Worm (Caenorhabditis elegans) whole organism, L3 larva: ENCODE measurements around the gene adm-4.

Experiments
- R02D3.7 ChIP-seq: fragments of 150-350 bp; optimal IDR thresholded peaks from 2 replicates; lab custom pipeline; 2014; ENCODE audit warnings: missing biosample characterization, missing genetic modification characterization
- ama-1 ChIP-seq: fragments of 150-350 bp; optimal IDR thresholded peaks from 2 replicates; lab custom pipeline; 2018
- ceh-16 ChIP-seq: sonication (generic microtip); optimal IDR thresholded peaks from 2 replicates; lab custom pipeline; 2017; ENCODE audit warnings: missing biosample characterization, missing genetic modification characterization
- ceh-28 ChIP-seq: fragments of 150-350 bp; optimal IDR thresholded peaks from 2 replicates; lab custom pipeline; 2014; ENCODE audit warnings: missing biosample characterization, missing genetic modification reagents, missing genetic modification characterization
- ceh-9 ChIP-seq: sonication (generic microtip); optimal IDR thresholded peaks from 2 replicates; lab custom pipeline; 2018; ENCODE audit warnings: missing biosample characterization, missing genetic modification characterization
- daf-12 ChIP-seq: fragments of 150-350 bp; optimal IDR thresholded peaks from 2 replicates; lab custom pipeline; 2014; ENCODE audit warnings: missing biosample characterization, missing genetic modification reagents, missing genetic modification characterization
- egl-5 ChIP-seq: fragments of 150-350 bp; optimal IDR thresholded peaks from 2 replicates; lab custom pipeline; 2017; ENCODE audit warnings: missing biosample characterization, missing genetic modification reagents, missing genetic modification characterization, inconsistent platforms
- elt-1 ChIP-seq: fragments of 150-350 bp; optimal IDR thresholded peaks from 2 replicates; lab custom pipeline; 2014; ENCODE audit warnings: missing biosample characterization, missing genetic modification characterization
- elt-2 ChIP-seq: sonication (generic microtip); optimal IDR thresholded peaks from 2 replicates; lab custom pipeline; 2016; ENCODE audit warnings: missing genetic modification reagents, mild to moderate bottlenecking, missing genetic modification characterization, missing compliant biosample characterization
- eor-1 ChIP-seq, 2 experiments: fragments of 150-350 bp; optimal IDR thresholded peaks; 2 replicates each; lab custom pipeline; 2014 to 2018; ENCODE audit warnings: missing biosample characterization in 2 of 2, missing genetic modification characterization in 2 of 2
- fkh-10 ChIP-seq: sonication (generic microtip); optimal IDR thresholded peaks from 2 replicates; lab custom pipeline; 2017; ENCODE audit warnings: missing biosample characterization, missing genetic modification reagents, missing genetic modification characterization
- fos-1 ChIP-seq: fragments of 150-350 bp; optimal IDR thresholded peaks from 2 replicates; lab custom pipeline; 2014; ENCODE audit warnings: missing biosample characterization, missing genetic modification characterization
- lsy-12 ChIP-seq: sonication (generic microtip); optimal IDR thresholded peaks from 2 replicates; lab custom pipeline; 2016; ENCODE audit warnings: mild to moderate bottlenecking, missing genetic modification characterization, missing compliant biosample characterization
- mdl-1 ChIP-seq: fragments of 150-350 bp; optimal IDR thresholded peaks from 2 replicates; lab custom pipeline; 2014; ENCODE audit warnings: missing biosample characterization, missing genetic modification characterization
- mml-1 ChIP-seq: fragments of 150-350 bp; sonication (generic microtip); optimal IDR thresholded peaks from 3 replicates; lab custom pipeline; 2014; ENCODE audit warnings: missing biosample characterization, missing genetic modification characterization
- nfya-1 ChIP-seq: sonication (generic microtip); optimal IDR thresholded peaks from 2 replicates; lab custom pipeline; 2017; ENCODE audit warnings: missing genetic modification characterization, mild to moderate bottlenecking, missing compliant biosample characterization, antibody characterized with exemption, moderate library complexity; ENCODE audit not compliant: insufficient read depth
- nhr-11 ChIP-seq: fragments of 150-350 bp; optimal IDR thresholded peaks from 2 replicates; lab custom pipeline; 2014; ENCODE audit warnings: missing biosample characterization, missing genetic modification characterization
- nhr-12 ChIP-seq: fragments of 150-350 bp; optimal IDR thresholded peaks from 2 replicates; lab custom pipeline; 2014; ENCODE audit warnings: missing biosample characterization, missing genetic modification characterization
- nhr-23 ChIP-seq: fragments of 150-350 bp; optimal IDR thresholded peaks from 2 replicates; lab custom pipeline; 2014; ENCODE audit warnings: missing biosample characterization, missing genetic modification reagents, missing genetic modification characterization
- nhr-237 ChIP-seq: fragments of 150-350 bp; optimal IDR thresholded peaks from 2 replicates; lab custom pipeline; 2014; ENCODE audit warnings: missing biosample characterization, missing genetic modification characterization
- nhr-25 ChIP-seq: sonication (generic microtip); optimal IDR thresholded peaks from 2 replicates; lab custom pipeline; 2017; ENCODE audit warnings: missing biosample characterization, missing genetic modification characterization
- nhr-43 ChIP-seq: sonication (generic microtip); optimal IDR thresholded peaks from 2 replicates; lab custom pipeline; 2016; ENCODE audit warnings: mild to moderate bottlenecking, missing genetic modification characterization, missing compliant biosample characterization; ENCODE audit not compliant: poor library complexity, severe bottlenecking
- nhr-76 ChIP-seq: fragments of 150-350 bp; sonication (generic microtip); optimal IDR thresholded peaks from 5 replicates; lab custom pipeline; 2014; ENCODE audit warnings: missing biosample characterization, missing genetic modification characterization
- nhr-77 ChIP-seq: fragments of 150-350 bp; optimal IDR thresholded peaks from 2 replicates; lab custom pipeline; 2014; ENCODE audit warnings: missing biosample characterization, missing genetic modification characterization
- pha-4 ChIP-seq: fragments of 150-350 bp; optimal IDR thresholded peaks from 2 replicates; lab custom pipeline; 2014; ENCODE audit warnings: missing biosample characterization, missing genetic modification reagents, missing genetic modification characterization
- sea-2 ChIP-seq: fragments of 150-350 bp; sonication (generic microtip); optimal IDR thresholded peaks from 4 replicates; lab custom pipeline; 2014; ENCODE audit warnings: missing biosample characterization, missing genetic modification reagents, missing genetic modification characterization
- skn-1 ChIP-seq: fragments of 150-350 bp; optimal IDR thresholded peaks from 2 replicates; lab custom pipeline; 2014; ENCODE audit warnings: missing biosample characterization, missing genetic modification characterization
- snpc-4 ChIP-seq: fragments of 150-350 bp; optimal IDR thresholded peaks from 2 replicates; lab custom pipeline; 2014; ENCODE audit warnings: missing biosample characterization, missing genetic modification characterization
- unc-39 ChIP-seq: sonication (generic microtip); optimal IDR thresholded peaks from 4 replicates; lab custom pipeline; 2017; ENCODE audit warnings: missing biosample characterization, missing genetic modification characterization
- unc-62 ChIP-seq: fragments of 150-350 bp; sonication (generic microtip); optimal IDR thresholded peaks from 4 replicates; lab custom pipeline; 2014; ENCODE audit warnings: missing biosample characterization, missing genetic modification reagents, missing genetic modification characterization
- ztf-4 ChIP-seq: fragments of 150-350 bp; optimal IDR thresholded peaks from 2 replicates; lab custom pipeline; 2014; ENCODE audit warnings: missing biosample characterization, missing genetic modification characterization

The adm-4 gene

DNA sequence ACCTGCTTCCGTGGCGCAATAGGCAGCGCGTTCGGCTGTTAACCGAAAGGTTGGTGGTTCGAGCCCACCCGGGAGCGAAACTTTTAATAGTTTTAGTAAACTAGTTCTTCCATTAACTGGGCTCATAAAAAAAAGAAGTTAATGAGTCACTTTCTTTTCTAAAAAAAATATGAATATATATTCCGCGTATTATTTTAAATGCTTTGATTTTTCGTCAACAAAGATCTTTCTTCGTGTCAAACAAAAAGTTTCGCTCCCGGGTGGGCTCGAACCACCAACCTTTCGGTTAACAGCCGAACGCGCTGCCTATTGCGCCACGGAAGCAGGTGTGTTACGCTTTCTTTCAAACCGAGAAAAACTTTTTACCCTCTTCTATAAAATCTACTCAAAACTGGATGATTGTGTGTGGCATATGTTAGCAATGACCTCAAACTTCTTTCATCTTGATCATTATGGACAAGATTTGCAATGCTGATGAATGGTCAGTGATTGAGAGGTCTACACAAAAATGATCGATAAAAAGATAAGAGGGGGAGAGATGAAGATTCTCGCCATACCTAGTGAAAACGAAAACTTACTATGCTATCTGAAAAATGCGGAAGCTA is 24.3 kb downstream of the adm-4 start (continued):
- TF ChIP-seq elt-1 (tag; lab: Kevin White, UChicago) = peak; percentile 96
- peak; percentile 33 for TF ChIP-seq nhr-23 (tag; lab: Kevin White, UChicago)
- peak; percentile 26 for TF ChIP-seq nfya-1 (tag; lab: Kevin White, UChicago)
- no peak for TF ChIP-seq unc-39

- TF ChIP-seq ztf-4 (tag; lab: Kevin White, UChicago) (no peak), nhr-11 (no peak), mdl-1 (tag; lab: Kevin White, UChicago) (no peak), ceh-28 (tag; lab: Kevin White, UChicago) (no peak), unc-39 (no peak), ceh-9 (no peak), sea-2 (GFP tag; lab: Kevin White, UChicago) (no peak), ama-1 (lab: Kevin White, UChicago) (no peak), nfya-1 (tag; lab: Kevin White, UChicago) (no peak), mml-1 (tag; lab: Kevin White, UChicago) (no peak), eor-1 (tag; optimal IDR thresholded peaks at IDR 0.05; lab: Kevin White, UChicago) (no peak), nhr-77 (tag; lab: Kevin White, UChicago) (no peak), elt-1 (tag; lab: Kevin White, UChicago) (no peak), snpc-4 (tag; lab: Kevin White, UChicago) (no peak), ceh-16 (tag; lab: Kevin White, UChicago) (no peak)
- TF ChIP-seq, all 47 proteins: peak for 0
Measured at ce11 chrX:7752770-7753169, 45.3 kb downstream of the adm-4 start, which contains the start of gene deg-1. deg-1 (plus strand) TSS chrX:7753070.

DNA sequence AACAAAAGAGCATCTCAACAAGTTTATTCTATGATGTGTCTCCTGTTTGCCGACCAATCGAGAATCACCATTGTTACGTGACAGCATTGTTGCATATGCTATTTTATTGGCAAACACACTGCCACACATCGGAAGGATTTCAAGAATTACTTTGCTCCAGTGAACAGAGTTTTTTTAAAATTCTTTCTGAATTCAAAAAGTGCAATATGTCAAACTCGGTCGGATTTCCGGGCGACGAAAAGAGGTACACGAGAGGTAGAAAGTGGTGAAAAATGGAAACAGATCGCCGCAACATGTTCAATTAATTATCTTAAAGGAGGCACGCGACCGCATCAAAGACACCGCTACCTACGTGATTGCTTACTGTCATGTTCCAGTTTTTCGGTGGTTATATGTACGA is 48.0 kb downstream of the adm-4 start:
- TF ChIP-seq unc-62 = no peak
- TF ChIP-seq skn-1 = no peak
- no peak for TF ChIP-seq R02D3.7 (tag; lab: Kevin White, UChicago)
- no peak for TF ChIP-seq fkh-10 (GFP tag; lab: Kevin White, UChicago)
- no peak for TF ChIP-seq mml-1 (tag; lab: Kevin White, UChicago)
- TF ChIP-seq ceh-16 (tag; lab: Kevin White, UChicago) = no peak
- TF ChIP-seq nhr-237 = no peak
- TF ChIP-seq pha-4 = no peak
- TF ChIP-seq nhr-25 (tag; lab: Kevin White, UChicago) = no peak
- no peak for TF ChIP-seq lsy-12 (tag; lab: Kevin White, UChicago)
- TF ChIP-seq mdl-1 (tag; lab: Kevin White, UChicago) = no peak
- TF ChIP-seq nhr-76 = no peak
- no peak for TF ChIP-seq nhr-43 (tag; lab: Kevin White, UChicago)
- no peak for TF ChIP-seq daf-12 (tag; lab: Kevin White, UChicago)
- no peak for TF ChIP-seq elt-1 (tag; lab: Kevin White, UChicago)
- TF ChIP-seq unc-39 = no peak
- TF ChIP-seq ceh-9 = no peak
- no peak for TF ChIP-seq egl-5 (tag; lab: Kevin White, UChicago)
- TF ChIP-seq elt-2 = no peak

DNA sequence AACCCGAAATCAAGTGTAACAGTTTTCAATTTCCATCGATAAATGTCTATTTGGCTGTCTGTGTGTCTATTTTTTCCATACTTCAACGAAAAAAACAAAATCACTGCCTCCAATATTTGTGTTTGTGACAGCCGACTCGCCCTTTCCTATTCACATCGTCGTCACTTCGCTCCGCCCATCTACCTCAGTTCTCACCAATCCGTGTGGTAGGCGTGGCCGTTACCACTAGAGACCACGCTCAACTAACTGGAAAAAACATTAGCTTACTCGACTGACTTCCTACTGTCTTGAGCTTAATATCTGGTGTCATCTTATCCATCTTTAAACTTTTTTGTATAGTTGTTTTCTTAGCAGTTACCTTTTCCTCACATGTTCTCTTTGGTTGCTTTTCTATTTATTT is 52.7 kb downstream of the adm-4 start:
- peak; percentile 52 for TF ChIP-seq nfya-1 (tag; lab: Kevin White, UChicago)
- TF ChIP-seq ama-1 (lab: Kevin White, UChicago) = no peak
- no peak for TF ChIP-seq nhr-237
- no peak for TF ChIP-seq fos-1 (tag; lab: Kevin White, UChicago)
- TF ChIP-seq nhr-12 (tag; lab: Kevin White, UChicago) = no peak
- no peak for TF ChIP-seq fkh-10 (GFP tag; lab: Kevin White, UChicago)
